Fruit fly (Drosophila melanogaster) whole organism, adult: ENCODE results near the gene CG7702.

Source experiments
- CG14711 ChIP-seq: fragments of 200-800 bp; sonication (Bioruptor generic); optimal IDR thresholded peaks from 2 replicates; lab custom pipeline; 2018; ENCODE audit warnings: missing biosample characterization, mild to moderate bottlenecking, missing genetic modification characterization, moderate library complexity
- CG33017 ChIP-seq: fragments of 200-800 bp; sonication (Bioruptor generic); optimal IDR thresholded peaks from 2 replicates; lab custom pipeline; 2018; ENCODE audit warnings: missing biosample characterization, mild to moderate bottlenecking, missing genetic modification characterization, moderate library complexity
- CG7101 ChIP-seq: fragments of 200-800 bp; sonication (Bioruptor generic); optimal IDR thresholded peaks from 2 replicates; lab custom pipeline; 2018; ENCODE audit warnings: missing biosample characterization, mild to moderate bottlenecking, missing genetic modification characterization, moderate library complexity
- Clk ChIP-seq: fragments of 200-800 bp; sonication (Bioruptor generic); optimal IDR thresholded peaks from 2 replicates; lab custom pipeline; 2017; ENCODE audit warnings: missing biosample characterization, missing genetic modification characterization
- Crg-1 ChIP-seq: fragments of 200-800 bp; sonication (Bioruptor generic); optimal IDR thresholded peaks from 2 replicates; lab custom pipeline; 2016; ENCODE audit warnings: missing biosample characterization, missing genetic modification characterization
- cnc ChIP-seq, 2 experiments: fragments of >200 bp; optimal IDR thresholded peaks; 2 replicates each; lab custom pipeline; 2017
- kay ChIP-seq: fragments of 200-800 bp; sonication (Bioruptor generic); peaks from one replicate; lab custom pipeline; 2016; ENCODE audit warnings: missing biosample characterization, missing genetic modification characterization, borderline replicate concordance
- ovo ChIP-seq: fragments of 200-800 bp; sonication (Bioruptor generic); optimal IDR thresholded peaks from 2 replicates; lab custom pipeline; 2016; ENCODE audit warnings: missing biosample characterization, missing genetic modification characterization
- tj ChIP-seq: fragments of 200-800 bp; sonication (Bioruptor generic); optimal IDR thresholded peaks from 3 replicates; lab custom pipeline; 2017; ENCODE audit warnings: missing biosample characterization, mild to moderate bottlenecking, missing genetic modification characterization, moderate library complexity
- toe ChIP-seq: fragments of 200-800 bp; sonication (Bioruptor generic); optimal IDR thresholded peaks from 2 replicates; lab custom pipeline; 2016; ENCODE audit warnings: missing biosample characterization, missing genetic modification characterization

DNA sequence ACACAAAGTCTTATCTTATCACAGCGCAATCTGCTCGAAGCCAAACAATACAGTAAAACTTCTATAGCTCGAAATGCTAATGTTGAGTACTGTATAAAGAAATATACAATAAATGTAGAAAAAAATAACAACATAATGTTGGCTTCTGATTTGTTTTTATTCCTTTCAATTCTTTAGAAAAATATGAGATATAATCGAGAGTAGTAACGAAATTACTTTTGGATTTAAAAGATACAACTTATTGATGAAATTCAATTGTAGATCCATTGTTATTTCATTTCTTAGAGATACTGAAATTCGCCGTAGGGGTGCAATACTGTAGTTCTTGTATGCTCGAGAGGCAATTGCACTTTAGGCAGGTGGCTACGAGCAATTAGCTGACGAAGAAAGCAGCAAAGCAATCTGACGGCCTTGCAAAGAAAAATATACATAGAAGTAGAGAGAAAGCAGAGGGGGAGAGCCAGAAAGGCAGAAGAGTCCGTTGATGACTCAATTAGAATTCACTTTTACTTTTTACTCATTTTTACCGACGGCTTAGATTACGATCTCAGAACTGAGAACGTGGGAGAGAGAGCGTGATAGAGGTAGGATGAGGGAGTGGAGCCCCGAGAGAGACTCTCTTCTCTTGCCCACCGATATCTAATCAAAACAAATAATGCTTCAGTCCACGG, 1.4 kb downstream of the CG7702 start:
- TF ChIP-seq CG14711 (tag; lab: Kevin White, UChicago) (peak; percentile 51), kay (GFP tag; lab: Kevin White, UChicago) (peak; percentile 76), CG33017 (tag; lab: Kevin White, UChicago) (peak; percentile 55), Crg-1 (GFP tag; lab: Kevin White, UChicago) (no peak), CG7101 (tag; lab: Kevin White, UChicago) (peak; percentile 76), cnc (optimal IDR thresholded peaks at IDR 0.05; lab: Kevin White, UChicago) (no peak), toe (GFP tag; lab: Kevin White, UChicago) (peak; percentile 59), ovo (GFP tag; lab: Kevin White, UChicago) (no peak), Clk (GFP tag; lab: Kevin White, UChicago) (no peak), tj (no peak)
